Fruit fly (Drosophila melanogaster) whole organism, prepupa: ENCODE results near the gene CG15878.
A peak's percentile ranks its signal among the peaks of the same experiment; 100 is the strongest.

ENCODE experiments used
- Blimp-1 ChIP-seq: fragments of 200-800 bp; sonication (Bioruptor generic); optimal IDR thresholded peaks from 3 replicates; lab custom pipeline; 2017; ENCODE audit warnings: missing biosample characterization, missing genetic modification characterization, mild to moderate bottlenecking, moderate library complexity, missing genetic modification reagents
- CG10631 ChIP-seq: fragments of 200-800 bp; sonication (Bioruptor generic); optimal IDR thresholded peaks from 2 replicates; lab custom pipeline; 2016; ENCODE audit warnings: missing biosample characterization, missing genetic modification characterization
- CG11902 ChIP-seq: fragments of 200-800 bp; sonication (Bioruptor generic); optimal IDR thresholded peaks from 3 replicates; lab custom pipeline; 2016; ENCODE audit warnings: missing biosample characterization, missing genetic modification characterization
- CG1621 ChIP-seq: fragments of 200-800 bp; sonication (Bioruptor generic); optimal IDR thresholded peaks from 3 replicates; lab custom pipeline; 2018; ENCODE audit warnings: missing biosample characterization, mild to moderate bottlenecking, missing genetic modification characterization
- CG16779 ChIP-seq: fragments of 200-800 bp; sonication (Bioruptor generic); optimal IDR thresholded peaks from 3 replicates; lab custom pipeline; 2017; ENCODE audit warnings: missing biosample characterization, mild to moderate bottlenecking, missing genetic modification characterization
- CG3032 ChIP-seq: fragments of 200-800 bp; optimal IDR thresholded peaks from 2 replicates; lab custom pipeline; 2019; ENCODE audit warnings: missing biosample characterization, mild to moderate bottlenecking, missing genetic modification characterization, moderate library complexity
- CG31627 ChIP-seq: fragments of 200-800 bp; sonication (Bioruptor generic); optimal IDR thresholded peaks from 3 replicates; lab custom pipeline; 2016; ENCODE audit warnings: missing biosample characterization, missing genetic modification characterization
- CG32006 ChIP-seq: fragments of 200-800 bp; sonication (Bioruptor generic); optimal IDR thresholded peaks from 3 replicates; lab custom pipeline; 2017; ENCODE audit warnings: missing biosample characterization, mild to moderate bottlenecking, missing genetic modification characterization
- CG34406 ChIP-seq: fragments of 200-800 bp; sonication (Bioruptor generic); optimal IDR thresholded peaks from 3 replicates; lab custom pipeline; 2016; ENCODE audit warnings: missing biosample characterization, missing genetic modification characterization
- CG3919 ChIP-seq: fragments of 200-800 bp; sonication (Bioruptor generic); optimal IDR thresholded peaks from 3 replicates; lab custom pipeline; 2016; ENCODE audit warnings: missing biosample characterization, missing genetic modification characterization
- CG4318 ChIP-seq: fragments of 200-800 bp; sonication (Bioruptor generic); optimal IDR thresholded peaks from 3 replicates; lab custom pipeline; 2017; ENCODE audit warnings: missing biosample characterization, mild to moderate bottlenecking, missing genetic modification characterization
- CG6276 ChIP-seq: fragments of 200-800 bp; sonication (Bioruptor generic); optimal IDR thresholded peaks from 2 replicates; lab custom pipeline; 2017; ENCODE audit warnings: missing biosample characterization, mild to moderate bottlenecking, missing genetic modification characterization
- CG6808 ChIP-seq: fragments of 200-800 bp; sonication (Bioruptor generic); optimal IDR thresholded peaks from 3 replicates; lab custom pipeline; 2017; ENCODE audit warnings: missing biosample characterization, missing genetic modification characterization, mild to moderate bottlenecking, moderate library complexity, missing genetic modification reagents
- CG7368 ChIP-seq: fragments of 200-800 bp; sonication (Bioruptor generic); optimal IDR thresholded peaks from 3 replicates; lab custom pipeline; 2016; ENCODE audit warnings: missing biosample characterization, missing genetic modification characterization
- CG8119 ChIP-seq: fragments of 200-800 bp; sonication (Bioruptor generic); IDR thresholded peaks from 3 replicates; pipeline ENCODE4 v1.3.6; 2022; ENCODE audit warnings: missing biosample characterization, missing genetic modification characterization
- CG8319 ChIP-seq: fragments of 200-800 bp; sonication (Bioruptor generic); optimal IDR thresholded peaks from 3 replicates; lab custom pipeline; 2016; ENCODE audit warnings: missing biosample characterization, missing genetic modification characterization
- CG8632 ChIP-seq: fragments of 200-800 bp; sonication (Bioruptor generic); optimal IDR thresholded peaks from 3 replicates; lab custom pipeline; 2016; ENCODE audit warnings: missing biosample characterization, missing genetic modification characterization
- CG9139 ChIP-seq: fragments of 200-800 bp; sonication (Bioruptor generic); optimal IDR thresholded peaks from 3 replicates; lab custom pipeline; 2017; ENCODE audit warnings: missing biosample characterization, mild to moderate bottlenecking, missing genetic modification characterization
- Eip78C ChIP-seq: fragments of 200-800 bp; sonication (Bioruptor generic); peaks from one replicate; lab custom pipeline; 2016; ENCODE audit warnings: missing biosample characterization, missing genetic modification characterization
- Eip93F ChIP-seq: fragments of 200-800 bp; sonication (Bioruptor generic); optimal IDR thresholded peaks from 2 replicates; lab custom pipeline; 2016; ENCODE audit warnings: missing biosample characterization, mild to moderate bottlenecking, missing genetic modification characterization
- Gug ChIP-seq: fragments of 200-800 bp; sonication (Bioruptor generic); IDR thresholded peaks from 2 replicates; pipeline ENCODE4 v1.3.6; 2022; ENCODE audit warnings: missing biosample characterization, missing genetic modification characterization
- Hr39 ChIP-seq: fragments of 200-800 bp; sonication (Bioruptor generic); optimal IDR thresholded peaks from 2 replicates; lab custom pipeline; 2016; ENCODE audit warnings: missing biosample characterization, missing genetic modification characterization
- Hr4 ChIP-seq: fragments of 200-800 bp; sonication (Bioruptor generic); optimal IDR thresholded peaks from 3 replicates; lab custom pipeline; 2016; ENCODE audit warnings: missing biosample characterization, missing genetic modification characterization
- Lpt ChIP-seq: fragments of 200-800 bp; sonication (Bioruptor generic); optimal IDR thresholded peaks from 3 replicates; lab custom pipeline; 2016; ENCODE audit warnings: missing biosample characterization, missing genetic modification characterization
- Sox102F ChIP-seq: fragments of 200-800 bp; sonication (Bioruptor generic); optimal IDR thresholded peaks from 2 replicates; lab custom pipeline; 2016; ENCODE audit warnings: missing biosample characterization, mild to moderate bottlenecking, missing genetic modification characterization
- Sox14 ChIP-seq: fragments of 200-800 bp; sonication (Bioruptor generic); optimal IDR thresholded peaks from 3 replicates; lab custom pipeline; 2016; ENCODE audit warnings: missing biosample characterization, missing genetic modification characterization
- Sox15 ChIP-seq: fragments of 200-800 bp; sonication (Bioruptor generic); optimal IDR thresholded peaks from 3 replicates; lab custom pipeline; 2016; ENCODE audit warnings: missing biosample characterization, missing genetic modification characterization
- achi ChIP-seq: fragments of 200-800 bp; sonication (Bioruptor generic); optimal IDR thresholded peaks from 3 replicates; lab custom pipeline; 2016; ENCODE audit warnings: missing biosample characterization, missing genetic modification characterization
- dac ChIP-seq: fragments of 200-800 bp; sonication (Bioruptor generic); optimal IDR thresholded peaks from 2 replicates; lab custom pipeline; 2017; ENCODE audit warnings: missing biosample characterization, mild to moderate bottlenecking, missing genetic modification characterization
- dsx ChIP-seq: fragments of 200-800 bp; optimal IDR thresholded peaks from 3 replicates; lab custom pipeline; 2019; ENCODE audit warnings: missing biosample characterization, mild to moderate bottlenecking, missing genetic modification characterization, moderate library complexity; ENCODE audit not compliant: poor library complexity, severe bottlenecking
- eg ChIP-seq: fragments of 200-800 bp; sonication (Bioruptor generic); IDR thresholded peaks from 3 replicates; pipeline ENCODE4 v1.3.6; 2022; ENCODE audit warnings: missing biosample characterization, missing genetic modification characterization
- esn ChIP-seq: fragments of 200-800 bp; sonication (Bioruptor generic); optimal IDR thresholded peaks from 2 replicates; lab custom pipeline; 2016; ENCODE audit warnings: missing biosample characterization, mild to moderate bottlenecking, missing genetic modification characterization, moderate library complexity
- fd59A ChIP-seq: fragments of 200-800 bp; sonication (Bioruptor generic); optimal IDR thresholded peaks from 2 replicates; lab custom pipeline; 2017; ENCODE audit warnings: missing biosample characterization, mild to moderate bottlenecking, missing genetic modification characterization, missing genetic modification reagents
- fkh ChIP-seq: fragments of 200-800 bp; sonication (Bioruptor generic); optimal IDR thresholded peaks from 3 replicates; lab custom pipeline; 2017; ENCODE audit warnings: missing biosample characterization, mild to moderate bottlenecking, missing genetic modification characterization, moderate library complexity
- lz ChIP-seq: fragments of 200-800 bp; sonication (Bioruptor generic); optimal IDR thresholded peaks from 3 replicates; lab custom pipeline; 2016; ENCODE audit warnings: missing biosample characterization, missing genetic modification characterization
- net ChIP-seq: fragments of 200-800 bp; sonication (Bioruptor generic); optimal IDR thresholded peaks from 3 replicates; lab custom pipeline; 2016; ENCODE audit warnings: missing biosample characterization, missing genetic modification characterization
- pdm3 ChIP-seq: fragments of 200-800 bp; sonication (Bioruptor generic); optimal IDR thresholded peaks from 3 replicates; lab custom pipeline; 2016; ENCODE audit warnings: missing biosample characterization, missing genetic modification characterization
- salr ChIP-seq, 2 experiments: fragments of 200-800 bp; sonication (Bioruptor generic); optimal IDR thresholded peaks; 3 replicates each; lab custom pipeline; 2016 to 2018; ENCODE audit warnings: missing biosample characterization in 2 of 2, missing genetic modification characterization in 2 of 2, mild to moderate bottlenecking in 1 of 2
- spab ChIP-seq: fragments of 200-800 bp; sonication (Bioruptor generic); optimal IDR thresholded peaks from 2 replicates; lab custom pipeline; 2017; ENCODE audit warnings: missing biosample characterization, mild to moderate bottlenecking, missing genetic modification characterization, missing genetic modification reagents
- ss ChIP-seq, 2 experiments: fragments of 200-800 bp; sonication (Bioruptor generic); optimal IDR thresholded peaks; 2 replicates in 1 of 2; 3 replicates in 1 of 2; lab custom pipeline; 2017 to 2018; ENCODE audit warnings: mild to moderate bottlenecking in 2 of 2, missing biosample characterization in 2 of 2, missing genetic modification characterization in 2 of 2, moderate library complexity in 1 of 2
- svp ChIP-seq: fragments of 200-800 bp; sonication (Bioruptor generic); peaks from one replicate; lab custom pipeline; 2016; ENCODE audit warnings: missing biosample characterization, missing genetic modification characterization
- topi ChIP-seq: fragments of 200-800 bp; sonication (Bioruptor generic); optimal IDR thresholded peaks from 3 replicates; lab custom pipeline; 2016; ENCODE audit warnings: missing biosample characterization, missing genetic modification characterization

The CG15878 gene

DNA sequence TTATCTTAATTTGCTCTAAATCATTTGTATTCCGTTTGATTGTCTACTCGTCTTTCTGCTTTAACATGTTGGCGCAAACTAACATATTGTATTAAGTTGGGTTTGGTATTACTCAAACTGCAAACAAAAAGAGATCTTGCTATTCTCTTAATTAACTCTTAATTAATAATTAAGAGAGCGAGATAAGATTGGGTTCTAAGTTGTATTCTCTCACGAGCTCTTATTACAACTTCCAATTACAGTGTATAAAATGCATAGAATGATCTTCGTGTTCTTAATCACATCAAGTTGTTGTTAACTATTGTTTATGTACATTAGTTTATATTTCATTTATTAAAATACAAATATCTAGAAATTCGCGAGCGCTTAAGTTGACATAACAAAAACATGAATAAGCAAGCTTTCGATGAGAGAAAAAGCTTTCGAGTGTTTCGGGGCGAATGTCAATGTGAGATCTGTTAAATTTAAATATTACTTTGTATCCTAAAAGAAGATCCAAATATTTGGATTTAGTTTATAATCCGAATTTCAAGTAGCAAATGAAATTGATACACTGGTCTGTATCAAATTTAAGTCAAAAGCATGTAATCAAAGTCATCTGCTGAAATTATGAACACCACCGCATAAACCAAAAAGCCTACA, 41.3 kb downstream of the CG15878 start, which contains the start of gene CG5704:
CG5704 (minus strand) TSS at position 87 of the 642 bp plus-strand sequence.
- no peak for TF ChIP-seq CG3919 (GFP tag; lab: Kevin White, UChicago)
- TF ChIP-seq CG32006 = no peak
- no peak for TF ChIP-seq eg (GFP tag; lab: Robert Waterston, UW)
- TF ChIP-seq pdm3 (GFP tag; lab: Kevin White, UChicago) = no peak
- TF ChIP-seq spab (GFP tag; lab: Kevin White, UChicago) = no peak
- no peak for TF ChIP-seq Gug (GFP tag; lab: Robert Waterston, UW)
- peak; percentile 37 for TF ChIP-seq fkh
- no peak for TF ChIP-seq Hr39 (GFP tag; lab: Kevin White, UChicago)
- peak; percentile 91 for TF ChIP-seq dsx (GFP tag; lab: Kevin White, UChicago)
- no peak for TF ChIP-seq esn
- TF ChIP-seq Eip78C (GFP tag; lab: Kevin White, UChicago) = no peak
- TF ChIP-seq Blimp-1 = no peak
- TF ChIP-seq CG3032 = no peak
- TF ChIP-seq CG16779 (tag; lab: Kevin White, UChicago) = no peak
- no peak for TF ChIP-seq net (GFP tag; lab: Kevin White, UChicago)
- TF ChIP-seq, all 60 proteins: peak for 2

- TF ChIP-seq CG31627 (GFP tag; lab: Kevin White, UChicago) (no peak), Gug (GFP tag; lab: Robert Waterston, UW) (no peak), CG16779 (tag; lab: Kevin White, UChicago) (no peak), ss (GFP tag; optimal IDR thresholded peaks at IDR 0.05; lab: Kevin White, UChicago) (no peak), spab (GFP tag; lab: Kevin White, UChicago) (no peak), CG8319 (GFP tag; lab: Kevin White, UChicago) (no peak), CG8632 (GFP tag; lab: Kevin White, UChicago) (no peak), fd59A (GFP tag; lab: Kevin White, UChicago) (no peak), esn (no peak), Sox102F (no peak), lz (GFP tag; lab: Kevin White, UChicago) (no peak), CG7368 (GFP tag; lab: Kevin White, UChicago) (no peak), CG8119 (GFP tag; lab: Robert Waterston, UW) (no peak), salr (GFP tag; optimal IDR thresholded peaks at IDR 0.05; lab: Kevin White, UChicago) (no peak), fkh (no peak)
- TF ChIP-seq, all 60 proteins: peak for 0
Observed at dm6 chr3L:2168954-2169353, 43.3 kb downstream of the CG15878 start, which contains the start of gene CG15879. TSS of gene CG15879 (minus strand) at chr3L:2169108.

DNA sequence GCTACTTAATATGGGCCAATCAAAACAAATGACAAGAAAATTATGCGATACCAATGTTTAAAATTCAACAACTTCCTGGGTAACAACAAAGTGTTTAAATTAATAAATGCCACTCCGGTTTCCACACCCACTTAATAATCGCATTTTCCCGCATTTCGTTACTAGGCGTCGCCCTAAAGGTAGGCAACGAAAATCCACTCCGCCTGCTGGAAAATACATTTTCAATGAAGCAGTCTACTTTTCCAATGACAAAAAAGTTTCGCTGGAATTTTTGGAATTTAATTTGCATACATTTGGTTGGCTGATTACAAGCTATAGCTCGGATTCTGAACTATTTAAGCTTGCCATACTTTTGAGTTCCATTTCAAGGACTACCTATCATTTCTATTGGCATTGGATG, 45.5 kb downstream of the CG15878 start:
- no peak for TF ChIP-seq salr (GFP tag; optimal IDR thresholded peaks at IDR 0.05; lab: Kevin White, UChicago)
- no peak for TF ChIP-seq Sox15 (GFP tag; lab: Kevin White, UChicago)
- TF ChIP-seq CG4318 (GFP tag; lab: Kevin White, UChicago) = no peak
- no peak for TF ChIP-seq CG9139 (GFP tag; lab: Kevin White, UChicago)
- no peak for TF ChIP-seq Sox14 (GFP tag; lab: Kevin White, UChicago)
- TF ChIP-seq CG6276 (GFP tag; lab: Kevin White, UChicago) = no peak
- no peak for TF ChIP-seq dac (GFP tag; lab: Kevin White, UChicago)
- TF ChIP-seq svp (GFP tag; lab: Kevin White, UChicago) = no peak
- no peak for TF ChIP-seq CG3919 (GFP tag; lab: Kevin White, UChicago)
- no peak for TF ChIP-seq Lpt (GFP tag; lab: Kevin White, UChicago)

DNA sequence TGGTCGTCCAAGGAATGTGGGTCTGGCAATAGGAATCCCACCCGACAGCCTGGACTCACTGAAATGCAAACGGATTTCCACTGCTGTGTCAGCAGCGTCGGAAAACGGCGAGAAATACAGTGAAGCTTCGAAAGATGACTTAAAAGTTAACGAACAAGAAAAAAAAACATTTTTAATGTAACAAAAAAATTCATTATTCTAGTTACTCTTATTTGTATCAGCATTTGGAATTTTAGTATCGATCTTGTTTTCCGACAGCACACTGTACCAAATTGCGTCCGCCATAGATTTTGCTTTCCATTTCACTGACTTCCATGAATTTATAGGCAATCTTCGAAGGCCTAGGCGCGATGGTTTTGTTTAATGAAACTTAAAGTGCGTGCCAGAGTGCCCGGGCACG, 47.5 kb downstream of the CG15878 start:
- TF ChIP-seq CG11902 (GFP tag; lab: Kevin White, UChicago) (no peak), CG34406 (GFP tag; lab: Kevin White, UChicago) (no peak), Eip93F (GFP tag; lab: Kevin White, UChicago) (no peak), CG6808 (GFP tag; lab: Kevin White, UChicago) (no peak), Eip78C (GFP tag; lab: Kevin White, UChicago) (no peak), achi (GFP tag; lab: Kevin White, UChicago) (no peak), dsx (GFP tag; lab: Kevin White, UChicago) (no peak), CG32006 (no peak), CG8319 (GFP tag; lab: Kevin White, UChicago) (no peak), topi (GFP tag; lab: Kevin White, UChicago) (no peak), salr (GFP tag; optimal IDR thresholded peaks at IDR 0.05; lab: Kevin White, UChicago) (no peak), CG3919 (GFP tag; lab: Kevin White, UChicago) (no peak), CG1621 (tag; lab: Kevin White, UChicago) (no peak), dac (GFP tag; lab: Kevin White, UChicago) (no peak), fd59A (GFP tag; lab: Kevin White, UChicago) (no peak), CG10631 (GFP tag; lab: Kevin White, UChicago) (no peak), Sox14 (GFP tag; lab: Kevin White, UChicago) (no peak), Hr39 (GFP tag; lab: Kevin White, UChicago) (no peak), lz (GFP tag; lab: Kevin White, UChicago) (no peak), pdm3 (GFP tag; lab: Kevin White, UChicago) (no peak), Hr4 (GFP tag; lab: Kevin White, UChicago) (peak; percentile 60), Lpt (GFP tag; lab: Kevin White, UChicago) (no peak), net (GFP tag; lab: Kevin White, UChicago) (no peak)
